Fruit fly (Drosophila melanogaster) whole organism, embryonic: Measurements from ENCODE around the gene CG34307.
A peak's percentile ranks its signal among the peaks of the same experiment; 100 is the strongest.

ENCODE experiments used
- Abd-B ChIP-seq: fragments of 200-800 bp; sonication (Bioruptor generic); optimal IDR thresholded peaks from 2 replicates; lab custom pipeline; 2018; ENCODE audit warnings: missing biosample characterization, mild to moderate bottlenecking, missing genetic modification characterization, moderate library complexity
- Antp ChIP-seq: fragments of 200-800 bp; sonication (Bioruptor generic); optimal IDR thresholded peaks from 3 replicates; lab custom pipeline; 2016; ENCODE audit warnings: missing biosample characterization, missing genetic modification characterization
- CG10209 ChIP-seq: fragments of 200-800 bp; sonication (Bioruptor generic); optimal IDR thresholded peaks from 3 replicates; lab custom pipeline; 2017; ENCODE audit warnings: missing biosample characterization, mild to moderate bottlenecking, missing genetic modification characterization, missing genetic modification reagents
- CG10274 ChIP-seq: fragments of 200-800 bp; sonication (Bioruptor generic); optimal IDR thresholded peaks from 3 replicates; lab custom pipeline; 2017; ENCODE audit warnings: missing biosample characterization, mild to moderate bottlenecking, missing genetic modification characterization
- CG10366 ChIP-seq: fragments of 200-800 bp; sonication (Bioruptor generic); IDR thresholded peaks from 2 replicates; pipeline ENCODE4 v1.3.6; 2022; ENCODE audit warnings: missing biosample characterization, missing genetic modification characterization
- CG10431 ChIP-seq: fragments of 200-800 bp; sonication (Bioruptor generic); optimal IDR thresholded peaks from 3 replicates; lab custom pipeline; 2018; ENCODE audit warnings: missing biosample characterization, mild to moderate bottlenecking, missing genetic modification characterization
- CG10979 ChIP-seq: fragments of 200-800 bp; sonication (Bioruptor generic); optimal IDR thresholded peaks from 2 replicates; lab custom pipeline; 2018; ENCODE audit warnings: missing biosample characterization, mild to moderate bottlenecking, missing genetic modification characterization, moderate library complexity
- CG11247 ChIP-seq: fragments of 200-800 bp; sonication (Bioruptor generic); IDR thresholded peaks from 2 replicates; pipeline ENCODE4 v1.3.6; 2022; ENCODE audit warnings: missing biosample characterization, missing genetic modification characterization
- CG11695 ChIP-seq: fragments of 200-800 bp; sonication (Bioruptor generic); IDR thresholded peaks from 3 replicates; pipeline ENCODE4 v1.3.6; 2022; ENCODE audit warnings: missing biosample characterization, missing genetic modification characterization
- CG12104 ChIP-seq: fragments of 200-800 bp; sonication (Bioruptor generic); optimal IDR thresholded peaks from 3 replicates; lab custom pipeline; 2016; ENCODE audit warnings: missing biosample characterization, missing genetic modification characterization
- CG12769 ChIP-seq: fragments of 200-800 bp; sonication (Bioruptor generic); optimal IDR thresholded peaks from 2 replicates; lab custom pipeline; 2019; ENCODE audit warnings: missing biosample characterization, mild to moderate bottlenecking, missing genetic modification characterization, moderate library complexity
- CG13287 ChIP-seq: fragments of 200-800 bp; sonication (Bioruptor generic); IDR thresholded peaks from 2 replicates; pipeline ENCODE4 v1.3.6; 2022; ENCODE audit warnings: missing biosample characterization, missing genetic modification characterization; ENCODE audit not compliant: partially characterized antibody
- CG17186 ChIP-seq: fragments of 200-800 bp; sonication (Bioruptor generic); optimal IDR thresholded peaks from 3 replicates; lab custom pipeline; 2017; ENCODE audit warnings: missing biosample characterization, missing genetic modification reagents, missing genetic modification characterization
- CG2712 ChIP-seq: fragments of 200-800 bp; optimal IDR thresholded peaks from 3 replicates; lab custom pipeline; 2019; ENCODE audit warnings: missing biosample characterization, mild to moderate bottlenecking, missing genetic modification characterization, moderate library complexity
- CG2875 ChIP-seq: fragments of 200-800 bp; sonication (Bioruptor generic); optimal IDR thresholded peaks from 2 replicates; lab custom pipeline; 2017; ENCODE audit warnings: missing biosample characterization, mild to moderate bottlenecking, missing genetic modification characterization, missing genetic modification reagents
- CG32767 ChIP-seq: fragments of 200-800 bp; sonication (Bioruptor generic); IDR thresholded peaks from 2 replicates; pipeline ENCODE4 v1.3.6; 2022; ENCODE audit warnings: missing biosample characterization, missing genetic modification characterization
- CG3281 ChIP-seq: fragments of 200-800 bp; sonication (Bioruptor generic); optimal IDR thresholded peaks from 3 replicates; lab custom pipeline; 2017; ENCODE audit warnings: missing biosample characterization, mild to moderate bottlenecking, missing genetic modification characterization
- CG42726 ChIP-seq: fragments of 200-800 bp; sonication (Bioruptor generic); IDR thresholded peaks from 2 replicates; pipeline ENCODE4 v1.3.6; 2022; ENCODE audit warnings: missing biosample characterization, missing genetic modification characterization; ENCODE audit not compliant: partially characterized antibody
- CG4707 ChIP-seq: fragments of 200-800 bp; sonication (Bioruptor generic); optimal IDR thresholded peaks from 2 replicates; lab custom pipeline; 2018; ENCODE audit warnings: missing biosample characterization, mild to moderate bottlenecking, missing genetic modification characterization, moderate library complexity
- CG5180 ChIP-seq: fragments of 200-800 bp; sonication (Bioruptor generic); optimal IDR thresholded peaks from 3 replicates; lab custom pipeline; 2017; ENCODE audit warnings: missing biosample characterization, missing genetic modification characterization, mild to moderate bottlenecking, moderate library complexity, missing genetic modification reagents
- CG6654 ChIP-seq: fragments of 200-800 bp; sonication (Bioruptor generic); optimal IDR thresholded peaks from 2 replicates; lab custom pipeline; 2017; ENCODE audit warnings: missing biosample characterization, mild to moderate bottlenecking, missing genetic modification characterization
- CG6813 ChIP-seq: fragments of 200-800 bp; sonication (Bioruptor generic); optimal IDR thresholded peaks from 2 replicates; lab custom pipeline; 2017; ENCODE audit warnings: missing biosample characterization, missing genetic modification characterization, mild to moderate bottlenecking, moderate library complexity, missing genetic modification reagents
- CG7357 ChIP-seq: fragments of 200-800 bp; sonication (Bioruptor generic); IDR thresholded peaks from 3 replicates; pipeline ENCODE4 v1.3.6; 2022; ENCODE audit warnings: missing biosample characterization, missing genetic modification characterization
- CG7963 ChIP-seq: fragments of 200-800 bp; sonication (Bioruptor generic); IDR thresholded peaks from 3 replicates; pipeline ENCODE4 v1.3.6; 2022; ENCODE audit warnings: missing biosample characterization, missing genetic modification characterization; ENCODE audit not compliant: partially characterized antibody
- CG8089 ChIP-seq: fragments of 200-800 bp; sonication (Bioruptor generic); optimal IDR thresholded peaks from 3 replicates; lab custom pipeline; 2016; ENCODE audit warnings: missing biosample characterization, missing genetic modification characterization
- CG9876 ChIP-seq: fragments of 200-800 bp; sonication (Bioruptor generic); optimal IDR thresholded peaks from 2 replicates; lab custom pipeline; 2016; ENCODE audit warnings: missing biosample characterization, missing genetic modification characterization
- Drgx ChIP-seq: fragments of 200-800 bp; sonication (Bioruptor generic); IDR thresholded peaks from 2 replicates; pipeline ENCODE4 v1.3.6; 2022; ENCODE audit warnings: missing biosample characterization, missing genetic modification characterization
- E2f1 ChIP-seq: fragments of 200-800 bp; sonication (Bioruptor generic); IDR thresholded peaks from 2 replicates; pipeline ENCODE4 v1.3.6; 2022; ENCODE audit warnings: missing biosample characterization, missing genetic modification characterization
- H15 ChIP-seq: fragments of 200-800 bp; sonication (Bioruptor generic); IDR thresholded peaks from 3 replicates; pipeline ENCODE4 v1.3.6; 2022; ENCODE audit warnings: missing biosample characterization, missing genetic modification characterization
- Hmr ChIP-seq: fragments of 200-800 bp; sonication (Bioruptor generic); optimal IDR thresholded peaks from 3 replicates; lab custom pipeline; 2017; ENCODE audit warnings: mild to moderate bottlenecking, missing biosample characterization, missing genetic modification reagents, missing genetic modification characterization
- Pdp1 ChIP-seq, 2 experiments: fragments of 200-800 bp; sonication (Bioruptor generic); optimal IDR thresholded peaks; 3 replicates each; lab custom pipeline; 2016; ENCODE audit warnings: missing biosample characterization in 2 of 2, missing genetic modification characterization in 2 of 2, mild to moderate bottlenecking in 1 of 2, moderate library complexity in 1 of 2
- Sox100B ChIP-seq: fragments of 200-800 bp; sonication (Bioruptor generic); optimal IDR thresholded peaks from 3 replicates; lab custom pipeline; 2018; ENCODE audit warnings: missing biosample characterization, mild to moderate bottlenecking, missing genetic modification characterization
- YL-1 ChIP-seq: fragments of 200-800 bp; sonication (Bioruptor generic); optimal IDR thresholded peaks from 3 replicates; lab custom pipeline; 2017; ENCODE audit warnings: missing biosample characterization, mild to moderate bottlenecking, missing genetic modification characterization
- dan ChIP-seq: fragments of 200-800 bp; sonication (Bioruptor generic); IDR thresholded peaks from 2 replicates; pipeline ENCODE4 v1.3.6; 2022; ENCODE audit warnings: missing biosample characterization, missing genetic modification characterization
- dmrt11E ChIP-seq: fragments of 200-800 bp; sonication (Bioruptor generic); optimal IDR thresholded peaks from 3 replicates; lab custom pipeline; 2018; ENCODE audit warnings: missing biosample characterization, mild to moderate bottlenecking, missing genetic modification characterization, moderate library complexity
- en ChIP-seq: fragments of 200-800 bp; sonication (Bioruptor generic); optimal IDR thresholded peaks from 2 replicates; lab custom pipeline; 2016; ENCODE audit warnings: missing biosample characterization, missing genetic modification characterization
- ind ChIP-seq: fragments of 200-800 bp; sonication (Bioruptor generic); optimal IDR thresholded peaks from 3 replicates; lab custom pipeline; 2016; ENCODE audit warnings: missing biosample characterization, missing genetic modification characterization
- inv ChIP-seq: fragments of 200-800 bp; sonication (Bioruptor generic); IDR thresholded peaks from 2 replicates; pipeline ENCODE4 v1.3.6; 2022; ENCODE audit warnings: missing biosample characterization, missing genetic modification characterization; ENCODE audit not compliant: partially characterized antibody
- klu ChIP-seq: fragments of 200-800 bp; sonication (Bioruptor generic); IDR thresholded peaks from 2 replicates; pipeline ENCODE4 v1.3.6; 2022; ENCODE audit warnings: missing biosample characterization, missing genetic modification characterization
- lola ChIP-seq, 3 experiments: fragments of >200 bp in 2 of 3; fragments of 200-800 bp in 1 of 3; sonication (Bioruptor generic) in 1 of 3; optimal IDR thresholded peaks; 2 replicates each; lab custom pipeline; 2017 to 2019; ENCODE audit warnings: missing biosample characterization in 3 of 3, missing genetic modification characterization in 3 of 3, mild to moderate bottlenecking in 1 of 3, moderate library complexity in 1 of 3
- sens-2 ChIP-seq: fragments of 200-800 bp; sonication (Bioruptor generic); IDR thresholded peaks from 2 replicates; pipeline ENCODE4 v1.3.6; 2022; ENCODE audit warnings: missing biosample characterization, missing genetic modification characterization
- slbo ChIP-seq: fragments of 200-800 bp; sonication (Bioruptor generic); IDR thresholded peaks from 2 replicates; pipeline ENCODE4 v1.3.6; 2022; ENCODE audit warnings: missing biosample characterization, missing genetic modification characterization
- so ChIP-seq: fragments of 200-800 bp; sonication (Bioruptor generic); IDR thresholded peaks from 3 replicates; pipeline ENCODE4 v1.3.6; 2022; ENCODE audit warnings: missing biosample characterization, missing genetic modification characterization
- ssp ChIP-seq: fragments of 200-800 bp; sonication (Bioruptor generic); IDR thresholded peaks from 2 replicates; pipeline ENCODE4 v1.3.6; 2022; ENCODE audit warnings: missing biosample characterization, missing genetic modification characterization
- trh ChIP-seq: fragments of 200-800 bp; sonication (Bioruptor generic); optimal IDR thresholded peaks from 2 replicates; lab custom pipeline; 2016; ENCODE audit warnings: missing biosample characterization, missing genetic modification characterization
- vvl ChIP-seq: fragments of 200-800 bp; sonication (Bioruptor generic); IDR thresholded peaks from 2 replicates; pipeline ENCODE4 v1.3.6; 2022; ENCODE audit warnings: missing biosample characterization, missing genetic modification characterization
- wdn ChIP-seq: fragments of 200-800 bp; sonication (Bioruptor generic); IDR thresholded peaks from 2 replicates; pipeline ENCODE4 v1.3.6; 2022; ENCODE audit warnings: missing biosample characterization, missing genetic modification characterization
- wor ChIP-seq: fragments of 200-800 bp; sonication (Bioruptor generic); IDR thresholded peaks from 2 replicates; pipeline ENCODE4 v1.3.6; 2022; ENCODE audit warnings: missing biosample characterization, missing genetic modification characterization

The CG34307 gene

dm6 chr3R:11849378-11850249 lies 47.8 kb upstream of the CG34307 start (continued):
- TF ChIP-seq dan (GFP tag; lab: Robert Waterston, UW) = peak; percentile 57; the same call in 1 of the 2 replicates
- TF ChIP-seq CG10274 (GFP tag; lab: Kevin White, UChicago) = peak; percentile 49
- TF ChIP-seq lola (GFP tag; optimal IDR thresholded peaks at IDR 0.05; lab: Kevin White, UChicago) = peak in 1 of 3 experiments; percentile 88
- peak; percentile 78 for TF ChIP-seq CG6813 (GFP tag; lab: Kevin White, UChicago)
- peak; percentile 91 for TF ChIP-seq sens-2
- TF ChIP-seq CG32767 (GFP tag; lab: Robert Waterston, UW) = peak; percentile 83
- TF ChIP-seq YL-1 (GFP tag; lab: Kevin White, UChicago) = peak; percentile 11
- TF ChIP-seq CG17186 = peak; percentile 90
- peak; percentile 54; the same call in 1 of the 2 replicates for TF ChIP-seq slbo (GFP tag; lab: Robert Waterston, UW)
- peak; percentile 90 for TF ChIP-seq Sox100B (GFP tag; lab: Kevin White, UChicago)
- peak; percentile 89 for TF ChIP-seq H15 (GFP tag; lab: Robert Waterston, UW)
- TF ChIP-seq Abd-B (GFP tag; lab: Kevin White, UChicago) = peak; percentile 88
- TF ChIP-seq CG42726 (GFP tag; lab: Robert Waterston, UW) = no peak
- TF ChIP-seq Antp (GFP tag; lab: Kevin White, UChicago) = peak; percentile 95
- peak; percentile 26 for TF ChIP-seq CG3281 (GFP tag; lab: Kevin White, UChicago)
- TF ChIP-seq inv (GFP tag; lab: Robert Waterston, UW) = no peak
- TF ChIP-seq CG7357 (GFP tag; lab: Robert Waterston, UW) = peak; percentile 83
- TF ChIP-seq CG11247 (GFP tag; lab: Robert Waterston, UW) = peak; percentile 78
- peak; percentile 96 for TF ChIP-seq CG2712 (tag; lab: Kevin White, UChicago)
- TF ChIP-seq CG13287 (GFP tag; lab: Robert Waterston, UW) = no peak
- TF ChIP-seq CG4707 (GFP tag; lab: Kevin White, UChicago) = peak; percentile 91
- TF ChIP-seq CG8089 (GFP tag; lab: Kevin White, UChicago) = peak; percentile 92
- no peak for TF ChIP-seq wdn (GFP tag; lab: Robert Waterston, UW)
- peak; percentile 84 for TF ChIP-seq CG10209
- peak; percentile 74; the same call in 2 of the 3 replicates for TF ChIP-seq CG11695 (GFP tag; lab: Robert Waterston, UW)
- peak; percentile 84; the same call in 2 of the 3 replicates for TF ChIP-seq so (GFP tag; lab: Robert Waterston, UW)
- TF ChIP-seq CG9876 (GFP tag; lab: Kevin White, UChicago) = peak; percentile 65
- no peak for TF ChIP-seq CG7963 (GFP tag; lab: Robert Waterston, UW)
- peak; percentile 88 for TF ChIP-seq CG10431 (GFP tag; lab: Kevin White, UChicago)
- peak; percentile 78 for TF ChIP-seq CG6654
- peak; percentile 92 for TF ChIP-seq wor (GFP tag; lab: Robert Waterston, UW)
- peak; percentile 92 for TF ChIP-seq Drgx (GFP tag; lab: Robert Waterston, UW)
- peak; percentile 86 for TF ChIP-seq ssp (GFP tag; lab: Robert Waterston, UW)
- peak; percentile 96 for TF ChIP-seq CG2875
- TF ChIP-seq Hmr (GFP tag; lab: Kevin White, UChicago) = peak; percentile 22
- TF ChIP-seq trh (GFP tag; lab: Kevin White, UChicago) = peak; percentile 84
- TF ChIP-seq en (GFP tag; lab: Kevin White, UChicago) = peak; percentile 78
- TF ChIP-seq CG12104 = peak; percentile 72
- TF ChIP-seq dmrt11E = peak; percentile 85
- peak; percentile 89 for TF ChIP-seq ind (GFP tag; lab: Kevin White, UChicago)
- peak; percentile 88 for TF ChIP-seq E2f1 (GFP tag; lab: Robert Waterston, UW)
- peak; percentile 89 for TF ChIP-seq CG10366 (GFP tag; lab: Robert Waterston, UW)
- peak; percentile 57; the same call in 1 of the 2 replicates for TF ChIP-seq klu (GFP tag; lab: Robert Waterston, UW)
- peak; percentile 89 for TF ChIP-seq CG12769 (tag; lab: Kevin White, UChicago)
- peak; percentile 95 for TF ChIP-seq CG10979 (tag; lab: Kevin White, UChicago)
- peak; percentile 73 for TF ChIP-seq CG5180 (GFP tag; lab: Kevin White, UChicago)
- peak; percentile 91 to 93 for TF ChIP-seq Pdp1 (GFP tag; optimal IDR thresholded peaks at IDR 0.05; lab: Kevin White, UChicago)
- peak; percentile 99 for TF ChIP-seq vvl (GFP tag; lab: Robert Waterston, UW)
